Fruit fly (Drosophila melanogaster): ENCODE results near the gene CG14089.

Gene CG14089

DNA sequence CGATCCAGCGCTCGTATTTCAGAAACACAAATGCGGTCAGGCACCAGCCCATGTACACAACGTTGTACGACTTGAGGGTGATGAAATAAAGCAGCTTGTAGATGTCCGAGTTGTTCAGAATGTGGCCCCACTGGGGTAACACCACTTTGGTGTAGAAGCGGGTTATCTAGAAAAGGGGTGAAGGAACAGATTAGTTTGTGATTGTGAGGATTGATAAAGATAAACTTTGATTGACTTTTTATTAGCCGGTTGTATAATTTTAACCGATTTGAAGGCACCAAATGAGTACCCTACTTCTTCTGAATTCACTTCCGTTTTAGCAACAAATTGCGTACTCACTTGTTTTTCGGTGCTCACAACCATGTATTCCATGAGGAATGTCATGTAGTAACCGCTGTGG, 22.4 kb downstream of the CG14089 start (continued):
- TF ChIP-seq CG16815 (GFP tag; optimal IDR thresholded peaks at IDR 0.05) (no peak), CrebB (tag; optimal IDR thresholded peaks at IDR 0.05) (no peak), CG15073 (GFP tag; optimal IDR thresholded peaks at IDR 0.05) (no peak), Med (GFP tag) (no peak), CG10543 (GFP tag; optimal IDR thresholded peaks at IDR 0.05) (peak; percentile 27), gem (tag; optimal IDR thresholded peaks at IDR 0.05) (no peak), CG34376 (GFP tag; optimal IDR thresholded peaks at IDR 0.05) (peak; percentile 4), fd102C (GFP tag; optimal IDR thresholded peaks at IDR 0.05) (no peak), exex (tag; optimal IDR thresholded peaks at IDR 0.05) (peak; percentile 86), crc (GFP tag; optimal IDR thresholded peaks at IDR 0.05) (no peak), chinmo (GFP tag; IDR thresholded peaks at IDR 0.05; ENCODE audit: partially characterized antibody) (no peak)

DNA sequence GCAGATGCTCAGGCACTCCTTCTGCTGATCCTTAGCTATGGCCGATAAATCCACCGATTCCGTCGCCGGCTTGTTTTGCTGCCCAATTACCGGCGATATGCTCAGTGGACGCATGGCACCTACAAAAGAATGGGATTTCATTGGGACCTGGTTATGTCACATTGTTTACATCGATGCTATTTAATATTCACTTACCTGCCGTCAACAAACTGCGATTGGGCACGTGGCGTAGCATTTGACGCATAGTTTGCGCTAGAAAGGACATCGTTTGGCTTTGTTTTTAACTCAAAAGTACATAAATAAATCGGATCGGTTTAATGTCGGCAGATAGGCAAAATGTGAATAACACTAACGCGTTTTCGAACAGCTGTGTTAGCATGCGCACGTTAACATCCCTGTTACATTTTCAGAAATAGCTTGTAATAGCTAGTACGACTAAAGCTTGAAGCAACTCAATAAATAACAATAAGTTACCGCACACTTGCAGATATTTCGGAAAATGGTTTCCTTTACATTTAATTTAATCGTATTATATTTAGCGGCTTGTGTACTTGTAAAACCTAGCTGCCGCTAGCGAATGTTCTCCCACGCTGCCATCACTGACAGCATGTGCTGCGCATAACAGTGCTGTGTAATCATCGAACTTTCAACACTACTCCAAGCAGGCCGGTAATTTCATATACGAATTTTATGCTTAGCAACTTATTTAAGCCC, 25.7 kb downstream of the CG14089 start, which contains the start of the genes mRpL21 and rept:
TSS of gene mRpL21 (minus strand) at position 347 of the 714 bp plus-strand sequence.
TSS of gene rept (plus strand) at position 626 of the 714 bp plus-strand sequence.
- peak; percentile 31 for TF ChIP-seq repo (GFP tag; optimal IDR thresholded peaks at IDR 0.05)
- peak; percentile 47; the same call in 1 of the 3 replicates for TF ChIP-seq ci (GFP tag; IDR thresholded peaks at IDR 0.05)
- TF ChIP-seq Bdp1 (GFP tag; optimal IDR thresholded peaks at IDR 0.05), result peak; percentile 51
- TF ChIP-seq ash1 (GFP tag; optimal IDR thresholded peaks at IDR 0.05), result no peak
- TF ChIP-seq esg (GFP tag; conservative IDR thresholded peaks at IDR 0.05), result no peak; the same call in 1 of the 2 replicates
- no peak for TF ChIP-seq ase (GFP tag; IDR thresholded peaks at IDR 0.05)
- TF ChIP-seq Fer1 (GFP tag; optimal IDR thresholded peaks at IDR 0.05), result peak; percentile 77
- no peak for TF ChIP-seq CG31365 (tag; optimal IDR thresholded peaks at IDR 0.05)
- no peak for TF ChIP-seq gsb (GFP tag; IDR thresholded peaks at IDR 0.05)
- TF ChIP-seq CG3407 (GFP tag; optimal IDR thresholded peaks at IDR 0.05), result no peak
- TF ChIP-seq Ets97D (GFP tag; optimal IDR thresholded peaks at IDR 0.05), result peak; percentile 62
- peak; percentile 67 for TF ChIP-seq CG12659 (GFP tag; optimal IDR thresholded peaks at IDR 0.05)
- peak; percentile 41 for TF ChIP-seq CG17829 (tag; optimal IDR thresholded peaks at IDR 0.05)
- peak; percentile 43 for TF ChIP-seq fu2 (GFP tag; optimal IDR thresholded peaks at IDR 0.05)
- peak; percentile 6 for TF ChIP-seq CG16815 (GFP tag; optimal IDR thresholded peaks at IDR 0.05)
- TF ChIP-seq CG1792 (GFP tag; optimal IDR thresholded peaks at IDR 0.05), result peak; percentile 32
- TF ChIP-seq CG13424 (tag; optimal IDR thresholded peaks at IDR 0.05), result peak; percentile 43
- peak; percentile 37 for TF ChIP-seq CG5245 (GFP tag; optimal IDR thresholded peaks at IDR 0.05)
- TF ChIP-seq CG31441 (GFP tag; IDR thresholded peaks at IDR 0.05), result no peak
- TF ChIP-seq HmgZ (tag; optimal IDR thresholded peaks at IDR 0.05), result peak; percentile 72
- TF ChIP-seq CG13894 (tag; optimal IDR thresholded peaks at IDR 0.05), result peak; percentile 5
- no peak for TF ChIP-seq h (optimal IDR thresholded peaks at IDR 0.05)
- TF ChIP-seq CG3281 (GFP tag; optimal IDR thresholded peaks at IDR 0.05), result peak; percentile 87
- TF ChIP-seq CG9797 (GFP tag; optimal IDR thresholded peaks at IDR 0.05), result peak; percentile 67
- peak; percentile 54; the same call in 1 of the 3 replicates for TF ChIP-seq ken (GFP tag; IDR thresholded peaks at IDR 0.05)
- no peak for TF ChIP-seq CG2129 (GFP tag; IDR thresholded peaks at IDR 0.05; ENCODE audit: partially characterized antibody)
- no peak for TF ChIP-seq tio (GFP tag; optimal IDR thresholded peaks at IDR 0.05)
- peak; percentile 36 for TF ChIP-seq nerfin-1 (tag; optimal IDR thresholded peaks at IDR 0.05)
- TF ChIP-seq dpn (GFP tag; optimal IDR thresholded peaks at IDR 0.05), result peak; percentile 63 to 70
- no peak for TF ChIP-seq pan (optimal IDR thresholded peaks at IDR 0.05)
- peak in 1 of 2 experiments; percentile 42 for TF ChIP-seq pan (GFP tag; optimal IDR thresholded peaks at IDR 0.05 in 1 of 2, IDR thresholded peaks at IDR 0.05 in 1 of 2)
- TF ChIP-seq mam (GFP tag; optimal IDR thresholded peaks at IDR 0.05), result peak; percentile 66
- peak in 1 of 2 experiments; percentile 20 for TF ChIP-seq Eip74EF (GFP tag; optimal IDR thresholded peaks at IDR 0.05)
- TF ChIP-seq CG2875 (GFP tag; optimal IDR thresholded peaks at IDR 0.05), result no peak
- TF ChIP-seq seq (GFP tag; IDR thresholded peaks at IDR 0.05), result no peak
- no peak for TF ChIP-seq btn (GFP tag; optimal IDR thresholded peaks at IDR 0.05)
- TF ChIP-seq ara (GFP tag; IDR thresholded peaks at IDR 0.05), result no peak; the same call in 1 of the 2 replicates
- TF ChIP-seq YL-1 (GFP tag; optimal IDR thresholded peaks at IDR 0.05), result peak; percentile 81
- no peak for TF ChIP-seq usp (GFP tag; optimal IDR thresholded peaks at IDR 0.05)
